Worm (Caenorhabditis elegans) whole organism, young adult: ENCODE results near the gene str-207.

Source experiments
- dpl-1 ChIP-seq: fragments of 150-350 bp; optimal IDR thresholded peaks from 2 replicates; lab custom pipeline; 2014; ENCODE audit warnings: missing biosample characterization, missing genetic modification reagents, missing genetic modification characterization
- ets-4 ChIP-seq: fragments of 200-800 bp; sonication (Bioruptor generic); optimal IDR thresholded peaks from 2 replicates; lab custom pipeline; 2018; ENCODE audit warnings: mild to moderate bottlenecking, missing genetic modification characterization, missing compliant biosample characterization
- sea-2 ChIP-seq: fragments of 200-800 bp; sonication (Bioruptor generic); IDR thresholded peaks from 2 replicates; pipeline ENCODE4 v1.3.6; 2022; ENCODE audit warnings: missing genetic modification characterization, missing compliant biosample characterization

- TF ChIP-seq dpl-1 (GFP tag; lab: Kevin White, UChicago) (no peak), ets-4 (no peak), sea-2 (GFP tag; lab: Robert Waterston, UW) (no peak)
Measured at ce11 chrV:4932814-4933213, 18.7 kb upstream of the str-207 start, which contains the start of gene C02E7.10.
